Worm (Caenorhabditis elegans) whole organism, L2 larva: ENCODE results near the gene mua-3.

Experiments
- elt-1 ChIP-seq: fragments of 150-350 bp; optimal IDR thresholded peaks from 2 replicates; lab custom pipeline; 2014; ENCODE audit warnings: missing biosample characterization, missing genetic modification characterization
- elt-3 ChIP-seq: sonication (generic microtip); optimal IDR thresholded peaks from 2 replicates; lab custom pipeline; 2017; ENCODE audit warnings: missing biosample characterization, missing genetic modification characterization
- gmeb-1 ChIP-seq: fragments of 150-350 bp; optimal IDR thresholded peaks from 2 replicates; lab custom pipeline; 2014; ENCODE audit warnings: missing biosample characterization, missing genetic modification characterization
- nhr-12 ChIP-seq: fragments of 150-350 bp; optimal IDR thresholded peaks from 2 replicates; lab custom pipeline; 2014; ENCODE audit warnings: missing biosample characterization, missing genetic modification characterization
- skn-1 ChIP-seq: sonication (generic microtip); optimal IDR thresholded peaks from 2 replicates; lab custom pipeline; 2017; ENCODE audit warnings: missing biosample characterization, missing genetic modification characterization
- unc-39 ChIP-seq: fragments of 150-350 bp; optimal IDR thresholded peaks from 2 replicates; lab custom pipeline; 2014; ENCODE audit warnings: missing biosample characterization, missing genetic modification characterization
- zag-1 ChIP-seq: fragments of 150-350 bp; optimal IDR thresholded peaks from 2 replicates; lab custom pipeline; 2014; ENCODE audit warnings: missing biosample characterization, missing genetic modification characterization
- ztf-4 ChIP-seq: fragments of 150-350 bp; optimal IDR thresholded peaks from 2 replicates; lab custom pipeline; 2014; ENCODE audit warnings: missing biosample characterization, missing genetic modification characterization

- TF ChIP-seq zag-1 (tag; lab: Kevin White, UChicago): no peak
- TF ChIP-seq elt-3 (tag; lab: Kevin White, UChicago): no peak
- TF ChIP-seq gmeb-1 (tag; lab: Kevin White, UChicago): no peak
- TF ChIP-seq skn-1: no peak
- no peak for TF ChIP-seq ztf-4 (tag; lab: Kevin White, UChicago)
- no peak for TF ChIP-seq nhr-12 (tag; lab: Kevin White, UChicago)
- TF ChIP-seq unc-39 (tag; lab: Kevin White, UChicago): no peak
- TF ChIP-seq elt-1 (tag; lab: Kevin White, UChicago): no peak
Observed at ce11 chrIII:10179444-10179843, 18.9 kb downstream of the mua-3 start.
